Worm (Caenorhabditis elegans): ENCODE data around the gene C50E10.2.

DNA sequence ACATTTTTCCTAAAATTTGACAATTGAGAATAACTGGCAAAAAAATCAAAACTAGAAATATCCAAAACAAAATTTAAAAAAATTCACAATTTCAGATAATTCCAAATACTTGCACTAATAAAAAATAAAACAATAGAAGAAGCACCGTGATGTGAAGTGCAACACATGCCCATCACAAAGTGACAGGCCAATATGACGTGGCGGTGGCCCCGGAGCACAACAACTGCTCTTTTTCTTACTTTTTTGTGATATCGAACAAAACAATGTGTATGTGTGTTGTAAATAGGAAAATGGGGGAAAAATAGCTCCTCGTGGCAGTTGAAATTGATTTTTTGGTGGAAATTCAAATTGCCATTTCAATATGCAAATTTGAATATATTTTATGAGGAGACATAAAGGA lies 44.3 kb upstream of the C50E10.2 start:
- TF ChIP-seq ztf-29 (GFP tag; IDR thresholded peaks at IDR 0.05) (no peak), flt-1 (GFP tag; IDR thresholded peaks at IDR 0.05) (no peak), klf-2 (GFP tag; conservative IDR thresholded peaks at IDR 0.05) (no peak), cog-1 (tag; optimal IDR thresholded peaks at IDR 0.05) (no peak), tab-1 (GFP tag; IDR thresholded peaks at IDR 0.05) (no peak), T22C8.4 (GFP tag; IDR thresholded peaks at IDR 0.05) (no peak), med-1 (GFP tag; optimal IDR thresholded peaks at IDR 0.05; ENCODE audit: insufficient read depth) (no peak)

Measured in whole organism, midembryonic.